Worm (Caenorhabditis elegans) whole organism, young adult: ENCODE results near the gene mdt-10.

ENCODE experiments used
- F39B2.1 ChIP-seq: fragments of 200-800 bp; sonication (Bioruptor generic); IDR thresholded peaks from 2 replicates; pipeline ENCODE4 v1.3.6; 2022; ENCODE audit warnings: missing genetic modification reagents, missing genetic modification characterization, missing compliant biosample characterization
- F57A8.1 ChIP-seq: fragments of 200-800 bp; sonication (Bioruptor generic); optimal IDR thresholded peaks from 2 replicates; lab custom pipeline; 2018; ENCODE audit warnings: mild to moderate bottlenecking, missing genetic modification characterization, moderate library complexity, missing compliant biosample characterization
- Y79H2A.3 ChIP-seq: fragments of 200-800 bp; sonication (Bioruptor generic); conservative IDR thresholded peaks from 2 replicates; pipeline ENCODE4 v1.3.6; 2022; ENCODE audit warnings: missing genetic modification reagents, missing genetic modification characterization, missing compliant biosample characterization
- ceh-100 ChIP-seq: fragments of 200-800 bp; sonication (Bioruptor generic); IDR thresholded peaks from 2 replicates; pipeline ENCODE4 v1.3.6; 2022; ENCODE audit warnings: missing genetic modification reagents, missing genetic modification characterization, missing compliant biosample characterization
- mxl-1 ChIP-seq: sonication (generic microtip); optimal IDR thresholded peaks from 2 replicates; lab custom pipeline; 2016; ENCODE audit warnings: missing genetic modification characterization, missing compliant biosample characterization
- nfya-1 ChIP-seq: sonication (generic microtip); optimal IDR thresholded peaks from 2 replicates; lab custom pipeline; 2017; ENCODE audit warnings: antibody characterized with exemption, missing compliant biosample characterization, missing genetic modification characterization, borderline replicate concordance; ENCODE audit not compliant: insufficient read depth
- sea-2 ChIP-seq: fragments of 200-800 bp; sonication (Bioruptor generic); IDR thresholded peaks from 2 replicates; pipeline ENCODE4 v1.3.6; 2022; ENCODE audit warnings: missing genetic modification characterization, missing compliant biosample characterization
- snpc-4 ChIP-seq, 5 experiments: fragments of 150-350 bp in 1 of 5; sonication (generic microtip) in 4 of 5; optimal IDR thresholded peaks; 2 replicates each; lab custom pipeline; 2014 to 2018; ENCODE audit warnings: missing genetic modification characterization in 5 of 5, missing biosample characterization in 3 of 5, antibody characterized with exemption in 2 of 5, mild to moderate bottlenecking in 2 of 5, missing compliant biosample characterization in 2 of 5, missing genotype in 2 of 5, moderate library complexity in 2 of 5, missing genetic modification reagents in 1 of 5
- ztf-25 ChIP-seq: fragments of 200-800 bp; sonication (Bioruptor generic); IDR thresholded peaks from 2 replicates; pipeline ENCODE4 v1.3.6; 2022; ENCODE audit warnings: missing genetic modification reagents, missing genetic modification characterization, missing compliant biosample characterization
- ztf-6 ChIP-seq: fragments of 200-800 bp; sonication (Bioruptor generic); IDR thresholded peaks from 2 replicates; pipeline ENCODE4 v1.3.6; 2022; ENCODE audit warnings: missing genetic modification reagents, missing genetic modification characterization, missing compliant biosample characterization

ce11 chrII:7842053-7842452 is 12.8 kb downstream of the mdt-10 start, which contains the start of gene klp-3:
- TF ChIP-seq snpc-4 (GFP tag; optimal IDR thresholded peaks at IDR 0.05; lab: Kevin White, UChicago), result no peak
- no peak for TF ChIP-seq snpc-4 (tag; optimal IDR thresholded peaks at IDR 0.05; lab: Kevin White, UChicago)
- TF ChIP-seq mxl-1 (tag; lab: Kevin White, UChicago), result no peak
- no peak for TF ChIP-seq sea-2
- no peak for TF ChIP-seq ztf-25
- no peak for TF ChIP-seq nfya-1 (tag; lab: Kevin White, UChicago)
- no peak for TF ChIP-seq ceh-100 (GFP tag; lab: Robert Waterston, UW)
- TF ChIP-seq F57A8.1 (GFP tag; lab: Kevin White, UChicago), result no peak
- no peak for TF ChIP-seq F39B2.1 (GFP tag; lab: Robert Waterston, UW)
- TF ChIP-seq ztf-6 (GFP tag; lab: Robert Waterston, UW), result no peak
- TF ChIP-seq Y79H2A.3 (GFP tag; lab: Robert Waterston, UW), result no peak
